Worm (Caenorhabditis elegans): Measurements from ENCODE around the gene srh-174.

DNA sequence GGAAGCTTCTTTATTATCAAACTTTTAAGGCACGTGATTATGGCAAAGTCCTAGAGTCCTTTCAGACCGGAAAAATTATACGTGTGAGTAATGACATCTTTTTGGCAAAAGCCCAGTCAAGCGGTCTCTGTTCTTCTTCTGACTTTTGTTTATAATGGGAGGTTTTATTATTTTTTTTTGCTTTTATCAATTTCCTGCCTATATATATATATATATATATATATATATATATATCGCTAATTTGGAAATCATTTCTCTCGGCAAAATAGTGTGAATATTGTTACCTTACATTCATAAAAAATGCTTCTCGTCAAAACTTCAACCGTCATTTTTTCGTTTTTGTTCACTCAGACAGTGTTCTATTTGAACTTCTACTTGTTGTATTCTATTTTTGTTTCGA, 39.1 kb downstream of the srh-174 start, which contains the start of gene srbc-62:
- TF ChIP-seq flt-1 (GFP tag; IDR thresholded peaks at IDR 0.05) (no peak), ztf-29 (GFP tag; IDR thresholded peaks at IDR 0.05) (no peak), cog-1 (tag; optimal IDR thresholded peaks at IDR 0.05) (no peak), med-1 (GFP tag; optimal IDR thresholded peaks at IDR 0.05; ENCODE audit: insufficient read depth) (no peak), klf-2 (GFP tag; conservative IDR thresholded peaks at IDR 0.05) (no peak), ztf-23 (GFP tag; IDR thresholded peaks at IDR 0.05) (no peak), ref-1 (GFP tag; conservative IDR thresholded peaks at IDR 0.05) (no peak), T22C8.4 (GFP tag; IDR thresholded peaks at IDR 0.05) (no peak)
